Worm (Caenorhabditis elegans) whole organism, early embryonic: Measurements from ENCODE around the gene gtl-1.

Experiments
- aly-1 ChIP-seq: sonication (generic microtip); optimal IDR thresholded peaks from 2 replicates; lab custom pipeline; 2016; ENCODE audit warnings: missing genetic modification characterization, missing compliant biosample characterization
- ama-1 ChIP-seq: fragments of 150-350 bp; optimal IDR thresholded peaks from 2 replicates; lab custom pipeline; 2014
- ceh-36 ChIP-seq: sonication (generic microtip); optimal IDR thresholded peaks from 2 replicates; lab custom pipeline; 2016; ENCODE audit warnings: missing genetic modification characterization, inconsistent platforms, missing compliant biosample characterization
- hmbx-1 ChIP-seq: sonication (generic microtip); optimal IDR thresholded peaks from 2 replicates; lab custom pipeline; 2016; ENCODE audit warnings: mild to moderate bottlenecking, missing genetic modification characterization, missing compliant biosample characterization
- hmg-4 ChIP-seq: fragments of 200-800 bp; sonication (Bioruptor generic); optimal IDR thresholded peaks from 2 replicates; lab custom pipeline; 2018; ENCODE audit warnings: mild to moderate bottlenecking, missing genetic modification characterization, missing compliant biosample characterization
- scrt-1 ChIP-seq: fragments of 200-800 bp; sonication (Bioruptor generic); IDR thresholded peaks from 2 replicates; pipeline ENCODE4 v1.3.6; 2022; ENCODE audit warnings: missing genetic modification characterization, missing compliant biosample characterization
- sea-1 ChIP-seq: fragments of 200-800 bp; sonication (Bioruptor generic); conservative IDR thresholded peaks from 2 replicates; pipeline ENCODE4 v1.3.6; 2022; ENCODE audit warnings: missing genetic modification characterization, missing compliant biosample characterization
- tra-4 ChIP-seq: sonication (generic microtip); optimal IDR thresholded peaks from 2 replicates; lab custom pipeline; 2017; ENCODE audit warnings: missing genetic modification characterization, missing compliant biosample characterization

ce11 chrIV:11231376-11231775 is 28.0 kb downstream of the gtl-1 start:
- TF ChIP-seq scrt-1 (no peak), ceh-36 (tag; lab: Kevin White, UChicago) (no peak), ama-1 (no peak), hmg-4 (GFP tag; lab: Kevin White, UChicago) (no peak), tra-4 (no peak), hmbx-1 (tag; lab: Kevin White, UChicago) (no peak), aly-1 (tag; lab: Kevin White, UChicago) (no peak), sea-1 (GFP tag; lab: Robert Waterston, UW) (no peak)
